Worm (Caenorhabditis elegans) whole organism, mixed stage, embryonic: Measurements from ENCODE around the gene gst-34.

ENCODE experiments used
- M03D4.4 ChIP-seq: sonication (generic microtip); optimal IDR thresholded peaks from 2 replicates; lab custom pipeline; 2017; ENCODE audit warnings: mild to moderate bottlenecking, missing genetic modification characterization, missing compliant biosample characterization
- elt-1 ChIP-seq: sonication (generic microtip); optimal IDR thresholded peaks from 2 replicates; lab custom pipeline; 2017; ENCODE audit warnings: missing genetic modification characterization, mild to moderate bottlenecking, missing compliant biosample characterization, antibody characterized with exemption, moderate library complexity, borderline replicate concordance; ENCODE audit not compliant: insufficient read depth
- pha-4 ChIP-seq: fragments of 150-350 bp; optimal IDR thresholded peaks from 2 replicates; lab custom pipeline; 2018; ENCODE audit warnings: missing biosample characterization, missing genetic modification reagents, missing genetic modification characterization
- tbx-8 ChIP-seq: fragments of 200-800 bp; sonication (Bioruptor generic); optimal IDR thresholded peaks from 2 replicates; lab custom pipeline; 2018; ENCODE audit warnings: mild to moderate bottlenecking, missing genetic modification characterization, moderate library complexity, missing compliant biosample characterization

DNA sequence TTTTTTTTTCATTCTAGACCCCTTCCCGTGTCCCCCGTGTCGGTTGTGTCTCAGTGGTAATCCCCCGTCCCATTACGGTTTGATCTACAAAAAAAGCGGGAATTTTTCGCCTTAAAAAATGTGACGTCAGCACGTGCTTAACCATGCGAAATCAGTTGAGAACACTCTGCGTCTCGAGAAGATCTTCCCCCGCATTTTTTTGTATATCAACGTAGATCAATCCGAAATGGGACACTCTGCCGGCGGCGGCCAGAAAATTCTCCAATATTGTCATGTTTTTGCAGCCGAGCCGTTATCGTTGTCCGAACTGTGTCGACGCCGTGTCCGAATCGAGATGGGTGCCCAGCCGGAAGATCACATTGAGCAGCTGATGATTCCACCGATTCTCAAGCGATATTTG is 45.0 kb upstream of the gst-34 start:
- no peak for TF ChIP-seq M03D4.4
- no peak for TF ChIP-seq elt-1 (tag; lab: Kevin White, UChicago)
- no peak for TF ChIP-seq pha-4 (tag; lab: Kevin White, UChicago)
- no peak for TF ChIP-seq tbx-8
